Worm (Caenorhabditis elegans) whole organism, L1 larva: ENCODE measurements around the gene F56C9.8.

Source experiments
- Y116A8C.19 ChIP-seq: sonication (generic microtip); optimal IDR thresholded peaks from 2 replicates; lab custom pipeline; 2016; ENCODE audit warnings: missing compliant biosample characterization, missing genetic modification characterization, borderline replicate concordance
- aha-1 ChIP-seq: fragments of 150-350 bp; optimal IDR thresholded peaks from 2 replicates; lab custom pipeline; 2014; ENCODE audit warnings: missing biosample characterization, missing genetic modification characterization
- aly-2 ChIP-seq: fragments of 150-350 bp; optimal IDR thresholded peaks from 2 replicates; lab custom pipeline; 2014; ENCODE audit warnings: missing biosample characterization, missing genetic modification characterization
- blmp-1 ChIP-seq: fragments of 150-350 bp; optimal IDR thresholded peaks from 2 replicates; lab custom pipeline; 2014; ENCODE audit warnings: missing biosample characterization, missing genetic modification characterization
- ceh-90 ChIP-seq: sonication (generic microtip); optimal IDR thresholded peaks from 2 replicates; lab custom pipeline; 2016; ENCODE audit warnings: missing genetic modification characterization, missing compliant biosample characterization
- ces-1 ChIP-seq: fragments of 150-350 bp; optimal IDR thresholded peaks from 2 replicates; lab custom pipeline; 2014; ENCODE audit warnings: missing biosample characterization, missing genetic modification reagents, missing genetic modification characterization
- dpl-1 ChIP-seq, 3 experiments: fragments of 150-350 bp in 2 of 3; sonication (generic microtip) in 1 of 3; optimal IDR thresholded peaks; 2 replicates each; lab custom pipeline; 2014 to 2017; ENCODE audit warnings: missing biosample characterization in 3 of 3, missing genetic modification characterization in 3 of 3, missing genetic modification reagents in 3 of 3
- dsc-1 ChIP-seq: sonication (generic microtip); optimal IDR thresholded peaks from 2 replicates; lab custom pipeline; 2016; ENCODE audit warnings: mild to moderate bottlenecking, missing genetic modification characterization, missing compliant biosample characterization
- efl-1 ChIP-seq, 4 experiments: fragments of 150-350 bp; optimal IDR thresholded peaks in 3 of 4; peaks in 1 of 4; 1 replicate in 1 of 4; 2 replicates in 3 of 4; lab custom pipeline; 2014; ENCODE audit warnings: missing biosample characterization in 2 of 4, missing genetic modification characterization in 2 of 4, missing genetic modification reagents in 2 of 4
- elt-3 ChIP-seq, 6 experiments: fragments of 150-350 bp in 1 of 6; sonication (generic microtip); optimal IDR thresholded peaks; 2 replicates each; lab custom pipeline; 2017 to 2018; ENCODE audit warnings: missing biosample characterization in 6 of 6, missing genetic modification characterization in 6 of 6, inconsistent platforms in 1 of 6
- irx-1 ChIP-seq: sonication (generic microtip); optimal IDR thresholded peaks from 2 replicates; lab custom pipeline; 2016; ENCODE audit warnings: missing genetic modification characterization, missing compliant biosample characterization
- lin-14 ChIP-seq: fragments of 200-800 bp; sonication (Bioruptor generic); optimal IDR thresholded peaks from 2 replicates; lab custom pipeline; 2018; ENCODE audit warnings: mild to moderate bottlenecking, missing genetic modification characterization, moderate library complexity, missing compliant biosample characterization
- lin-35 ChIP-seq, 2 experiments: fragments of 150-350 bp; optimal IDR thresholded peaks; 2 replicates each; lab custom pipeline; 2014; ENCODE audit warnings: missing biosample characterization in 2 of 2, missing genetic modification characterization in 2 of 2, missing genetic modification reagents in 2 of 2
- lir-3 ChIP-seq: sonication (generic microtip); optimal IDR thresholded peaks from 2 replicates; lab custom pipeline; 2016; ENCODE audit warnings: mild to moderate bottlenecking, missing genetic modification characterization, moderate library complexity, missing compliant biosample characterization; ENCODE audit not compliant: poor library complexity
- lsy-2 ChIP-seq, 2 experiments: fragments of 150-350 bp; optimal IDR thresholded peaks; 2 replicates each; lab custom pipeline; 2014; ENCODE audit warnings: missing biosample characterization in 2 of 2, missing genetic modification characterization in 2 of 2
- mep-1 ChIP-seq: fragments of 150-350 bp; optimal IDR thresholded peaks from 2 replicates; lab custom pipeline; 2014; ENCODE audit warnings: missing biosample characterization, missing genetic modification characterization
- nhr-19 ChIP-seq: fragments of 200-800 bp; sonication (Bioruptor generic); conservative IDR thresholded peaks from 2 replicates; pipeline ENCODE4 v1.3.6; 2022; ENCODE audit warnings: missing genetic modification characterization, missing compliant biosample characterization
- nhr-71 ChIP-seq: sonication (generic microtip); optimal IDR thresholded peaks from 2 replicates; lab custom pipeline; 2016; ENCODE audit warnings: mild to moderate bottlenecking, missing genetic modification characterization, moderate library complexity, missing compliant biosample characterization
- pax-3 ChIP-seq: fragments of 200-800 bp; sonication (Bioruptor generic); optimal IDR thresholded peaks from 2 replicates; lab custom pipeline; 2018; ENCODE audit warnings: mild to moderate bottlenecking, missing genetic modification characterization, moderate library complexity, missing compliant biosample characterization
- rnt-1 ChIP-seq: sonication (generic microtip); optimal IDR thresholded peaks from 2 replicates; lab custom pipeline; 2016; ENCODE audit warnings: mild to moderate bottlenecking, missing genetic modification characterization, moderate library complexity, missing compliant biosample characterization
- skn-1 ChIP-seq: fragments of 150-350 bp; optimal IDR thresholded peaks from 2 replicates; lab custom pipeline; 2014; ENCODE audit warnings: missing biosample characterization, missing genetic modification characterization
- snu-23 ChIP-seq: sonication (generic microtip); optimal IDR thresholded peaks from 2 replicates; lab custom pipeline; 2016; ENCODE audit warnings: missing genetic modification characterization, missing compliant biosample characterization
- sptf-1 ChIP-seq: fragments of 150-350 bp; optimal IDR thresholded peaks from 2 replicates; lab custom pipeline; 2014; ENCODE audit warnings: missing biosample characterization, missing genetic modification characterization
- zip-4 ChIP-seq: fragments of 200-800 bp; sonication (Bioruptor generic); optimal IDR thresholded peaks from 2 replicates; lab custom pipeline; 2018; ENCODE audit warnings: mild to moderate bottlenecking, missing genetic modification characterization, moderate library complexity, missing compliant biosample characterization
- ztf-11 ChIP-seq, 2 experiments: sonication (generic microtip); optimal IDR thresholded peaks; 2 replicates each; lab custom pipeline; 2016 to 2017; ENCODE audit warnings: missing genetic modification characterization in 2 of 2, missing biosample characterization in 1 of 2, missing compliant biosample characterization in 1 of 2

F56C9.8 gene

ce11 chrIII:7272088-7272487 is 47.2 kb downstream of the F56C9.8 start (continued):
- no peak for TF ChIP-seq ces-1 (GFP tag; lab: Kevin White, UChicago)
- peak; percentile 29 for TF ChIP-seq blmp-1 (tag; lab: Kevin White, UChicago)
- TF ChIP-seq irx-1, result peak; percentile 24
- peak; percentile 24 to 58 (median 58) for TF ChIP-seq dpl-1 (GFP tag; optimal IDR thresholded peaks at IDR 0.05; lab: Kevin White, UChicago)
- TF ChIP-seq mep-1 (tag; lab: Kevin White, UChicago), result peak; percentile 87
- TF ChIP-seq zip-4, result no peak
- peak; percentile 47 for TF ChIP-seq rnt-1 (tag; lab: Kevin White, UChicago)
- TF ChIP-seq aha-1 (tag; lab: Kevin White, UChicago), result no peak
- TF ChIP-seq nhr-19 (GFP tag; lab: Robert Waterston, UW), result peak; percentile 68
- peak; percentile 27 to 60 for TF ChIP-seq efl-1 (optimal IDR thresholded peaks at IDR 0.05; lab: Kevin White, UChicago)
- TF ChIP-seq efl-1 (GFP tag; optimal IDR thresholded peaks at IDR 0.05 in 1 of 2; lab: Kevin White, UChicago), result peak; percentile 56 to 96
- TF ChIP-seq lir-3 (tag; lab: Kevin White, UChicago), result peak; percentile 56
- TF ChIP-seq ztf-11 (tag; optimal IDR thresholded peaks at IDR 0.05; lab: Kevin White, UChicago), result peak in 1 of 2 experiments; percentile 58
- TF ChIP-seq pax-3 (tag; lab: Kevin White, UChicago), result peak; percentile 41

DNA sequence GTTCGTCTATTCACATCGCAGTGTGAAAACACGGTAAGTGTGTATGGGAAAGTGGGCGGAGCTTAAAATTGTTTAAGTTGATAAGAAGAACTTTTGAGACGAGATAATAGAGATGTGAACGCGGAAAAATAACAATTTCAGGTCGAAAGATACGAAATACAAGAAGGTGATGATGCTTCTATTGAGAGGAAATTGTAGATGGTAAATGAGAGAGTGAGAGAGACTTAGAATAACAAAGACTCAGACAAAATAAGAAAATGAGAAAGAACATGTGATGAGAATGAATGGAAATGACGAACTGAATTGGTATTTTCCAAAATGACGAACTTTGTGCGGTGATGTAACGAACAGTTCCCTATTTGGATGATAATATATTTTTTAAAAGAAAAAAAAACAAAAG is 48.2 kb downstream of the F56C9.8 start:
- no peak for TF ChIP-seq ceh-90
- peak; percentile 19 for TF ChIP-seq skn-1
- no peak for TF ChIP-seq dsc-1 (tag; lab: Kevin White, UChicago)
- no peak for TF ChIP-seq irx-1
- TF ChIP-seq elt-3 (tag; optimal IDR thresholded peaks at IDR 0.05; lab: Kevin White, UChicago), result peak in 1 of 6 experiments; percentile 53
- no peak for TF ChIP-seq lsy-2 (tag; optimal IDR thresholded peaks at IDR 0.05; lab: Kevin White, UChicago)
- no peak for TF ChIP-seq snu-23 (GFP tag; lab: Kevin White, UChicago)
- TF ChIP-seq aly-2 (tag; lab: Kevin White, UChicago), result no peak
- TF ChIP-seq Y116A8C.19 (tag; lab: Kevin White, UChicago), result no peak
- TF ChIP-seq dpl-1 (GFP tag; optimal IDR thresholded peaks at IDR 0.05; lab: Kevin White, UChicago), result no peak
- TF ChIP-seq efl-1 (optimal IDR thresholded peaks at IDR 0.05; lab: Kevin White, UChicago), result no peak
- TF ChIP-seq efl-1 (GFP tag; optimal IDR thresholded peaks at IDR 0.05 in 1 of 2; lab: Kevin White, UChicago), result peak; percentile 4 to 40
- peak; percentile 34 for TF ChIP-seq lin-14 (GFP tag; lab: Kevin White, UChicago)
- no peak for TF ChIP-seq sptf-1
- TF ChIP-seq nhr-71 (tag; lab: Kevin White, UChicago), result peak; percentile 9
- TF ChIP-seq nhr-19 (GFP tag; lab: Robert Waterston, UW), result no peak
- TF ChIP-seq lin-35 (GFP tag; optimal IDR thresholded peaks at IDR 0.05; lab: Kevin White, UChicago), result peak in 1 of 2 experiments; percentile 47
